Worm (Caenorhabditis elegans) whole organism, L3 larva: ENCODE results near the gene nap-1.

ENCODE experiments used
- mdl-1 ChIP-seq: fragments of 150-350 bp; optimal IDR thresholded peaks from 2 replicates; lab custom pipeline; 2014; ENCODE audit warnings: missing biosample characterization, missing genetic modification characterization
- nhr-11 ChIP-seq: fragments of 150-350 bp; optimal IDR thresholded peaks from 2 replicates; lab custom pipeline; 2014; ENCODE audit warnings: missing biosample characterization, missing genetic modification characterization

- TF ChIP-seq nhr-11 (tag; lab: Kevin White, UChicago) (no peak), mdl-1 (tag; lab: Kevin White, UChicago) (no peak)
Observed at ce11 chrIV:8420961-8421360, 41.8 kb upstream of the nap-1 start, which contains the start of gene M116.5.
